Worm (Caenorhabditis elegans): Measurements from ENCODE around the gene cyp-13A2.
A peak's percentile ranks its signal among the peaks of the same experiment; 100 is the strongest.

cyp-13A2 gene

ce11 chrII:9764696-9765095 lies 22.7 kb downstream of the cyp-13A2 start:
- TF ChIP-seq nhr-28 (tag; optimal IDR thresholded peaks at IDR 0.05): no peak
- no peak for TF ChIP-seq efl-1 (optimal IDR thresholded peaks at IDR 0.05)
- peak in 1 of 2 experiments; percentile 80 for TF ChIP-seq efl-1 (GFP tag; optimal IDR thresholded peaks at IDR 0.05 in 1 of 2)

- TF ChIP-seq lin-14 (GFP tag; optimal IDR thresholded peaks at IDR 0.05) (no peak), C04F5.9 (tag; optimal IDR thresholded peaks at IDR 0.05) (no peak), C34B4.2 (tag; optimal IDR thresholded peaks at IDR 0.05) (no peak), nhr-47 (tag; optimal IDR thresholded peaks at IDR 0.05) (no peak), isw-1 (GFP tag; IDR thresholded peaks at IDR 0.05) (no peak), irx-1 (tag; optimal IDR thresholded peaks at IDR 0.05) (no peak), lin-15B (tag; optimal IDR thresholded peaks at IDR 0.05) (no peak), fos-1 (tag; optimal IDR thresholded peaks at IDR 0.05) (no peak), efl-1 (optimal IDR thresholded peaks at IDR 0.05) (no peak), efl-1 (GFP tag; optimal IDR thresholded peaks at IDR 0.05 in 1 of 2) (peak in 1 of 2 experiments; percentile 63), nhr-71 (tag; optimal IDR thresholded peaks at IDR 0.05) (peak; percentile 1), nhr-84 (tag; optimal IDR thresholded peaks at IDR 0.05) (no peak), nhr-11 (tag; optimal IDR thresholded peaks at IDR 0.05) (no peak), fkh-10 (GFP tag; optimal IDR thresholded peaks at IDR 0.05) (no peak), skn-1 (tag; optimal IDR thresholded peaks at IDR 0.05) (no peak), fkh-8 (tag; optimal IDR thresholded peaks at IDR 0.05) (peak; percentile 13), grh-1 (GFP tag; IDR thresholded peaks at IDR 0.05) (no peak), xbp-1 (tag; optimal IDR thresholded peaks at IDR 0.05) (peak; percentile 49), nhr-90 (tag; optimal IDR thresholded peaks at IDR 0.05; ENCODE audit: poor library complexity) (no peak)
These were observed 28.0 kb downstream of the cyp-13A2 start for ce11 chrII:9759382-9759781.

- TF ChIP-seq nhr-20 (tag; optimal IDR thresholded peaks at IDR 0.05) (peak; percentile 21), zag-1 (tag; optimal IDR thresholded peaks at IDR 0.05) (no peak), F16B12.6 (tag; optimal IDR thresholded peaks at IDR 0.05) (no peak), nhr-71 (tag; optimal IDR thresholded peaks at IDR 0.05) (peak; percentile 71), ceh-88 (GFP tag; IDR thresholded peaks at IDR 0.05) (no peak), pag-3 (tag; optimal IDR thresholded peaks at IDR 0.05; ENCODE audit: borderline replicate concordance, insufficient read depth) (peak; percentile 72), rnt-1 (tag; optimal IDR thresholded peaks at IDR 0.05) (peak; percentile 77), elt-3 (tag; optimal IDR thresholded peaks at IDR 0.05) (no peak), sox-4 (tag; optimal IDR thresholded peaks at IDR 0.05) (no peak), nhr-11 (tag; optimal IDR thresholded peaks at IDR 0.05) (peak; percentile 14), efl-1 (optimal IDR thresholded peaks at IDR 0.05) (no peak), efl-1 (GFP tag; optimal IDR thresholded peaks at IDR 0.05 in 1 of 2) (peak in 1 of 2 experiments; percentile 14), lin-14 (GFP tag; optimal IDR thresholded peaks at IDR 0.05) (peak; percentile 88), snu-23 (GFP tag; optimal IDR thresholded peaks at IDR 0.05) (peak; percentile 27), swsn-7 (tag; optimal IDR thresholded peaks at IDR 0.05) (peak; percentile 16), lsy-2 (tag; optimal IDR thresholded peaks at IDR 0.05) (peak in 1 of 2 experiments; percentile 47), nhr-19 (GFP tag; conservative IDR thresholded peaks at IDR 0.05) (peak; percentile 17; the same call in 1 of the 2 replicates)
These were observed 29.7 kb downstream of the cyp-13A2 start, which contains the start of gene shk-1 for ce11 chrII:9757651-9758282. Gene shk-1 (plus strand): TSS chrII:9758232.

- TF ChIP-seq nhr-47 (tag; optimal IDR thresholded peaks at IDR 0.05) (peak; percentile 11), unc-30 (tag; optimal IDR thresholded peaks at IDR 0.05) (no peak), dsc-1 (tag; optimal IDR thresholded peaks at IDR 0.05) (peak; percentile 92), unc-86 (tag; optimal IDR thresholded peaks at IDR 0.05) (peak; percentile 64), nhr-12 (tag; optimal IDR thresholded peaks at IDR 0.05) (no peak), nhr-71 (tag; optimal IDR thresholded peaks at IDR 0.05) (peak; percentile 35), egl-13 (tag; optimal IDR thresholded peaks at IDR 0.05) (peak; percentile 19), lin-14 (GFP tag; optimal IDR thresholded peaks at IDR 0.05) (peak; percentile 41)
These were observed 32.0 kb downstream of the cyp-13A2 start for ce11 chrII:9755425-9755824.

Data from whole organism, L1 larva.